Worm (Caenorhabditis elegans) whole organism, dauer: Measurements from ENCODE around the gene smi-1.

ENCODE experiments used
- unc-62 ChIP-seq: sonication (generic microtip); optimal IDR thresholded peaks from 2 replicates; lab custom pipeline; 2017; ENCODE audit warnings: missing biosample characterization, missing genetic modification reagents, missing genetic modification characterization

Gene smi-1

DNA sequence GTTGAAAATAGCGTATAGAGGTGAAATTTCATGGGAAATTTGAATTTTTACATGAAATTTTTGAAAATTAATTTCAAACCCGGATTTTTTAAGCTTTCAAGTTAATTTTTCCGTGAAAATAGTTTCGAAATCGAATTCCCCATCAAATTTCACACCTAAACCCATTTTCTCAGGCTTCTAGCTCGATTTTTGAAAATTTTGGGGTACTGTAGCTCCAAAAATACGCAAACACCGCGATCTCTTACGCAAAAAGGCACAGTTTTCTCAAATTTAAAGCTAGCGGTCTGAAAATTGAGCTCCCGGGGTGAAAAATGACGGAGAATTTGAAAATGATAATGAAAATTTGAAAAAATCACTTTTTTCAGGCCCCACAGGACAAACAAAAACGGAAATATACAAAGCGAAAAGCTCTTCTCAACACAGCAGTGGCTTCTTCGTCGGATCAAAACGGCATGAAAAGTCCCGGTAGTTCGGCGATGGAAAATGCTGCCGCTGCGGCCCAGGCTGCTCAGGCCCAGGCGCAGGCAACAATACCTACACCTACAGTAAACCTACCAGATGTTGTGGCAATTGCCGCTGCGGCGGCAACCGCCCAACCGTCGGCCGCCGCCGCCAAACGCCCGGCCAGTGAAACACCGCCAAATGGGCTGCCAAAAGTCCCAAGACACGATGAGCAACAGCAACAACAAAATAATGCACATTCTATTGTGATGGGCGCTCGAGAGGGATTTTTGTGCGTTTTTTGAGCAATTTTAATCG lies 50.8 kb downstream of the smi-1 start:
- TF ChIP-seq unc-62 (GFP tag; lab: Kevin White, UChicago), result no peak
